Worm (Caenorhabditis elegans): ENCODE results near the gene ZC302.3.

The ZC302.3 gene

ce11 chrV:10741357-10741756, at the start of gene ZC302.3:
Gene ZC302.3 (minus strand): TSS chrV:10741457.
- TF ChIP-seq T22C8.4 (GFP tag; IDR thresholded peaks at IDR 0.05): no peak
- no peak for TF ChIP-seq cog-1 (tag; optimal IDR thresholded peaks at IDR 0.05)
- no peak for TF ChIP-seq ref-1 (GFP tag; conservative IDR thresholded peaks at IDR 0.05)
- no peak for TF ChIP-seq klf-2 (GFP tag; conservative IDR thresholded peaks at IDR 0.05)
- TF ChIP-seq med-1 (GFP tag; optimal IDR thresholded peaks at IDR 0.05; ENCODE audit: insufficient read depth): no peak
- no peak for TF ChIP-seq ztf-23 (GFP tag; IDR thresholded peaks at IDR 0.05)
- TF ChIP-seq ztf-29 (GFP tag; IDR thresholded peaks at IDR 0.05): no peak
- TF ChIP-seq flt-1 (GFP tag; IDR thresholded peaks at IDR 0.05): no peak
- no peak for TF ChIP-seq tab-1 (GFP tag; IDR thresholded peaks at IDR 0.05)

- TF ChIP-seq ztf-23 (GFP tag; IDR thresholded peaks at IDR 0.05) (no peak), tab-1 (GFP tag; IDR thresholded peaks at IDR 0.05) (no peak), ztf-29 (GFP tag; IDR thresholded peaks at IDR 0.05) (no peak), flt-1 (GFP tag; IDR thresholded peaks at IDR 0.05) (no peak), cog-1 (tag; optimal IDR thresholded peaks at IDR 0.05) (no peak), ref-1 (GFP tag; conservative IDR thresholded peaks at IDR 0.05) (no peak), klf-2 (GFP tag; conservative IDR thresholded peaks at IDR 0.05) (no peak), med-1 (GFP tag; optimal IDR thresholded peaks at IDR 0.05; ENCODE audit: insufficient read depth) (no peak), T22C8.4 (GFP tag; IDR thresholded peaks at IDR 0.05) (no peak)
Measured at ce11 chrV:10790921-10791320, 49.7 kb upstream of the ZC302.3 start, which contains the start of gene D1054.9. Gene D1054.9 (minus strand): TSS chrV:10791057.

ce11 chrV:10784011-10784410, 42.8 kb upstream of the ZC302.3 start, which contains the start of gene D1054.8:
Gene D1054.8 (plus strand): TSS chrV:10784311.
- TF ChIP-seq T22C8.4 (GFP tag; IDR thresholded peaks at IDR 0.05): no peak
- TF ChIP-seq ztf-29 (GFP tag; IDR thresholded peaks at IDR 0.05): no peak
- TF ChIP-seq tab-1 (GFP tag; IDR thresholded peaks at IDR 0.05): no peak
- TF ChIP-seq flt-1 (GFP tag; IDR thresholded peaks at IDR 0.05): no peak
- TF ChIP-seq ref-1 (GFP tag; conservative IDR thresholded peaks at IDR 0.05): no peak
- no peak for TF ChIP-seq cog-1 (tag; optimal IDR thresholded peaks at IDR 0.05)
- TF ChIP-seq klf-2 (GFP tag; conservative IDR thresholded peaks at IDR 0.05): no peak
- no peak for TF ChIP-seq ztf-23 (GFP tag; IDR thresholded peaks at IDR 0.05)
- TF ChIP-seq med-1 (GFP tag; optimal IDR thresholded peaks at IDR 0.05; ENCODE audit: insufficient read depth): no peak

ce11 chrV:10776528-10777055, 35.3 kb upstream of the ZC302.3 start, which contains the start of gene D1054.5:
Gene D1054.5 (minus strand): TSS chrV:10776578.
- TF ChIP-seq ref-1 (GFP tag; conservative IDR thresholded peaks at IDR 0.05) (no peak), cog-1 (tag; optimal IDR thresholded peaks at IDR 0.05) (no peak), klf-2 (GFP tag; conservative IDR thresholded peaks at IDR 0.05) (no peak), tab-1 (GFP tag; IDR thresholded peaks at IDR 0.05) (no peak), ztf-29 (GFP tag; IDR thresholded peaks at IDR 0.05) (no peak), flt-1 (GFP tag; IDR thresholded peaks at IDR 0.05) (no peak), T22C8.4 (GFP tag; IDR thresholded peaks at IDR 0.05) (no peak), med-1 (GFP tag; optimal IDR thresholded peaks at IDR 0.05; ENCODE audit: insufficient read depth) (no peak), ztf-23 (GFP tag; IDR thresholded peaks at IDR 0.05) (no peak)

- TF ChIP-seq flt-1 (GFP tag; IDR thresholded peaks at IDR 0.05): no peak
- no peak for TF ChIP-seq klf-2 (GFP tag; conservative IDR thresholded peaks at IDR 0.05)
- TF ChIP-seq ztf-29 (GFP tag; IDR thresholded peaks at IDR 0.05): no peak
- no peak for TF ChIP-seq tab-1 (GFP tag; IDR thresholded peaks at IDR 0.05)
- no peak for TF ChIP-seq cog-1 (tag; optimal IDR thresholded peaks at IDR 0.05)
- TF ChIP-seq med-1 (GFP tag; optimal IDR thresholded peaks at IDR 0.05; ENCODE audit: insufficient read depth): no peak
Measured at ce11 chrV:10773216-10773615, 32.0 kb upstream of the ZC302.3 start.

ce11 chrV:10771390-10771789, 30.1 kb upstream of the ZC302.3 start, which contains the start of gene D1054.3:
Gene D1054.3 (plus strand): TSS chrV:10771451.
- TF ChIP-seq tab-1 (GFP tag; IDR thresholded peaks at IDR 0.05) (no peak), ztf-23 (GFP tag; IDR thresholded peaks at IDR 0.05) (no peak), T22C8.4 (GFP tag; IDR thresholded peaks at IDR 0.05) (no peak), ztf-29 (GFP tag; IDR thresholded peaks at IDR 0.05) (no peak), flt-1 (GFP tag; IDR thresholded peaks at IDR 0.05) (no peak), cog-1 (tag; optimal IDR thresholded peaks at IDR 0.05) (no peak), klf-2 (GFP tag; conservative IDR thresholded peaks at IDR 0.05) (no peak)

ce11 chrV:10770026-10770425, 28.8 kb upstream of the ZC302.3 start, which contains the start of the genes D1054.1 and pas-2:
Gene D1054.1 (minus strand): TSS chrV:10770217.
Gene pas-2 (plus strand): TSS chrV:10770368.
- TF ChIP-seq cog-1 (tag; optimal IDR thresholded peaks at IDR 0.05): no peak
- no peak for TF ChIP-seq klf-2 (GFP tag; conservative IDR thresholded peaks at IDR 0.05)
- TF ChIP-seq tab-1 (GFP tag; IDR thresholded peaks at IDR 0.05): no peak
- no peak for TF ChIP-seq flt-1 (GFP tag; IDR thresholded peaks at IDR 0.05)
- no peak for TF ChIP-seq ref-1 (GFP tag; conservative IDR thresholded peaks at IDR 0.05)
- no peak for TF ChIP-seq ztf-23 (GFP tag; IDR thresholded peaks at IDR 0.05)
- no peak for TF ChIP-seq T22C8.4 (GFP tag; IDR thresholded peaks at IDR 0.05)
- TF ChIP-seq med-1 (GFP tag; optimal IDR thresholded peaks at IDR 0.05; ENCODE audit: insufficient read depth): no peak
- no peak for TF ChIP-seq ztf-29 (GFP tag; IDR thresholded peaks at IDR 0.05)

ce11 chrV:10768892-10769291, 27.6 kb upstream of the ZC302.3 start:
- no peak for TF ChIP-seq tab-1 (GFP tag; IDR thresholded peaks at IDR 0.05)
- no peak for TF ChIP-seq klf-2 (GFP tag; conservative IDR thresholded peaks at IDR 0.05)
- no peak for TF ChIP-seq flt-1 (GFP tag; IDR thresholded peaks at IDR 0.05)
- TF ChIP-seq ztf-29 (GFP tag; IDR thresholded peaks at IDR 0.05): no peak
- TF ChIP-seq T22C8.4 (GFP tag; IDR thresholded peaks at IDR 0.05): no peak
- no peak for TF ChIP-seq ref-1 (GFP tag; conservative IDR thresholded peaks at IDR 0.05)
- no peak for TF ChIP-seq ztf-23 (GFP tag; IDR thresholded peaks at IDR 0.05)
- no peak for TF ChIP-seq cog-1 (tag; optimal IDR thresholded peaks at IDR 0.05)
- TF ChIP-seq med-1 (GFP tag; optimal IDR thresholded peaks at IDR 0.05; ENCODE audit: insufficient read depth): no peak

ce11 chrV:10764066-10764465, 22.8 kb upstream of the ZC302.3 start, which contains the start of gene ocr-1:
Gene ocr-1 (plus strand): TSS chrV:10764366.
- TF ChIP-seq med-1 (GFP tag; optimal IDR thresholded peaks at IDR 0.05; ENCODE audit: insufficient read depth) (no peak), tab-1 (GFP tag; IDR thresholded peaks at IDR 0.05) (no peak), cog-1 (tag; optimal IDR thresholded peaks at IDR 0.05) (no peak), klf-2 (GFP tag; conservative IDR thresholded peaks at IDR 0.05) (no peak), flt-1 (GFP tag; IDR thresholded peaks at IDR 0.05) (no peak), ref-1 (GFP tag; conservative IDR thresholded peaks at IDR 0.05) (no peak), ztf-29 (GFP tag; IDR thresholded peaks at IDR 0.05) (no peak), ztf-23 (GFP tag; IDR thresholded peaks at IDR 0.05) (no peak), T22C8.4 (GFP tag; IDR thresholded peaks at IDR 0.05) (no peak)

Measured in whole organism, midembryonic.